Worm (Caenorhabditis elegans) whole organism, young adult: ENCODE measurements around the gene rab-21.

ENCODE experiments used
- B0336.3 ChIP-seq: fragments of 200-800 bp; sonication (Bioruptor generic); IDR thresholded peaks from 2 replicates; pipeline ENCODE4 v1.3.6; 2022; ENCODE audit warnings: missing genetic modification characterization, missing compliant biosample characterization
- F10E7.11 ChIP-seq: sonication (generic microtip); optimal IDR thresholded peaks from 2 replicates; lab custom pipeline; 2017; ENCODE audit warnings: mild to moderate bottlenecking, missing genetic modification characterization, moderate library complexity, missing compliant biosample characterization
- F55B11.4 ChIP-seq: sonication (generic microtip); optimal IDR thresholded peaks from 2 replicates; lab custom pipeline; 2016; ENCODE audit warnings: missing compliant biosample characterization, missing genetic modification characterization, borderline replicate concordance; ENCODE audit not compliant: insufficient read depth
- F57A8.1 ChIP-seq: fragments of 200-800 bp; sonication (Bioruptor generic); optimal IDR thresholded peaks from 2 replicates; lab custom pipeline; 2018; ENCODE audit warnings: mild to moderate bottlenecking, missing genetic modification characterization, moderate library complexity, missing compliant biosample characterization
- T07F8.4 ChIP-seq: sonication (generic microtip); optimal IDR thresholded peaks from 2 replicates; lab custom pipeline; 2016; ENCODE audit warnings: mild to moderate bottlenecking, missing genetic modification characterization, moderate library complexity, missing compliant biosample characterization
- T26A5.8 ChIP-seq: sonication (generic microtip); optimal IDR thresholded peaks from 2 replicates; lab custom pipeline; 2016; ENCODE audit warnings: missing genetic modification characterization, missing compliant biosample characterization
- Y56A3A.18 ChIP-seq: fragments of 200-800 bp; sonication (Bioruptor generic); IDR thresholded peaks from 2 replicates; pipeline ENCODE4 v1.3.6; 2022; ENCODE audit warnings: missing genetic modification reagents, missing genetic modification characterization, missing compliant biosample characterization
- Y67H2A.10 ChIP-seq: fragments of 200-800 bp; sonication (Bioruptor generic); conservative IDR thresholded peaks from 2 replicates; pipeline ENCODE4 v1.3.6; 2022; ENCODE audit warnings: missing genetic modification reagents, missing genetic modification characterization, missing compliant biosample characterization
- Y95B8A.8 ChIP-seq: fragments of 200-800 bp; sonication (Bioruptor generic); IDR thresholded peaks from 2 replicates; pipeline ENCODE4 v1.3.6; 2022; ENCODE audit warnings: missing genetic modification reagents, missing genetic modification characterization, missing compliant biosample characterization
- ZK185.1 ChIP-seq: sonication (generic microtip); optimal IDR thresholded peaks from 2 replicates; lab custom pipeline; 2016; ENCODE audit warnings: mild to moderate bottlenecking, missing genetic modification characterization, missing compliant biosample characterization; ENCODE audit not compliant: poor library complexity, severe bottlenecking
- atf-7 ChIP-seq: sonication (generic microtip); optimal IDR thresholded peaks from 2 replicates; lab custom pipeline; 2017; ENCODE audit warnings: mild to moderate bottlenecking, missing genetic modification characterization, missing compliant biosample characterization
- athp-1 ChIP-seq: sonication (generic microtip); optimal IDR thresholded peaks from 2 replicates; lab custom pipeline; 2017; ENCODE audit warnings: mild to moderate bottlenecking, missing genetic modification characterization, missing compliant biosample characterization
- bed-1 ChIP-seq: fragments of 200-800 bp; sonication (Bioruptor generic); IDR thresholded peaks from 2 replicates; pipeline ENCODE4 v1.3.6; 2022; ENCODE audit warnings: missing genetic modification reagents, missing genetic modification characterization, missing compliant biosample characterization
- ceh-58 ChIP-seq: fragments of 200-800 bp; sonication (Bioruptor generic); IDR thresholded peaks from 2 replicates; pipeline ENCODE4 v1.3.6; 2022; ENCODE audit warnings: missing genetic modification characterization, missing compliant biosample characterization
- dox-1 ChIP-seq: fragments of 200-800 bp; sonication (Bioruptor generic); IDR thresholded peaks from 2 replicates; pipeline ENCODE4 v1.3.6; 2022; ENCODE audit warnings: missing genetic modification reagents, missing genetic modification characterization, missing compliant biosample characterization
- egrh-3 ChIP-seq: fragments of 200-800 bp; sonication (Bioruptor generic); IDR thresholded peaks from 2 replicates; pipeline ENCODE4 v1.3.6; 2022; ENCODE audit warnings: missing genetic modification reagents, missing genetic modification characterization, missing compliant biosample characterization
- ekl-4 ChIP-seq: fragments of 200-800 bp; sonication (Bioruptor generic); IDR thresholded peaks from 2 replicates; pipeline ENCODE4 v1.3.6; 2022; ENCODE audit warnings: missing genetic modification reagents, missing genetic modification characterization, missing compliant biosample characterization
- hmg-1.2 ChIP-seq: fragments of 200-800 bp; sonication (Bioruptor generic); IDR thresholded peaks from 2 replicates; pipeline ENCODE4 v1.3.6; 2022; ENCODE audit warnings: missing genetic modification reagents, missing genetic modification characterization, missing compliant biosample characterization
- hsf-1 ChIP-seq: fragments of 200-800 bp; sonication (Bioruptor generic); IDR thresholded peaks from 2 replicates; pipeline ENCODE4 v1.3.6; 2022; ENCODE audit warnings: missing genetic modification reagents, missing genetic modification characterization, missing compliant biosample characterization
- lin-26 ChIP-seq: fragments of 200-800 bp; sonication (Bioruptor generic); IDR thresholded peaks from 2 replicates; pipeline ENCODE4 v1.3.6; 2022; ENCODE audit warnings: missing genetic modification reagents, missing genetic modification characterization, missing compliant biosample characterization
- lin-40 ChIP-seq: sonication (generic microtip); optimal IDR thresholded peaks from 2 replicates; lab custom pipeline; 2016; ENCODE audit warnings: missing genetic modification characterization, mild to moderate bottlenecking, missing compliant biosample characterization, missing genotype, missing genetic modification reagents
- lsy-27 ChIP-seq: sonication (generic microtip); optimal IDR thresholded peaks from 2 replicates; lab custom pipeline; 2017; ENCODE audit warnings: missing genetic modification characterization, mild to moderate bottlenecking, missing compliant biosample characterization, antibody characterized with exemption, missing genotype, borderline replicate concordance; ENCODE audit not compliant: insufficient read depth
- madf-10 ChIP-seq: sonication (generic microtip); optimal IDR thresholded peaks from 2 replicates; lab custom pipeline; 2016; ENCODE audit warnings: mild to moderate bottlenecking, missing genetic modification characterization, missing compliant biosample characterization
- mcd-1 ChIP-seq: fragments of 200-800 bp; sonication (Bioruptor generic); IDR thresholded peaks from 2 replicates; pipeline ENCODE4 v1.3.6; 2022; ENCODE audit warnings: missing genetic modification reagents, missing genetic modification characterization, missing compliant biosample characterization
- mel-28 ChIP-seq: sonication (generic microtip); optimal IDR thresholded peaks from 2 replicates; lab custom pipeline; 2016; ENCODE audit warnings: borderline replicate concordance, mild to moderate bottlenecking, missing genetic modification characterization, missing compliant biosample characterization
- nfya-2 ChIP-seq: fragments of 200-800 bp; sonication (Bioruptor generic); IDR thresholded peaks from 2 replicates; pipeline ENCODE4 v1.3.6; 2022; ENCODE audit warnings: missing genetic modification reagents, missing genetic modification characterization, missing compliant biosample characterization
- nfyb-1 ChIP-seq: fragments of 200-800 bp; sonication (Bioruptor generic); IDR thresholded peaks from 2 replicates; pipeline ENCODE4 v1.3.6; 2022; ENCODE audit warnings: missing genetic modification reagents, missing genetic modification characterization, missing compliant biosample characterization
- nhr-120 ChIP-seq: fragments of 200-800 bp; sonication (Bioruptor generic); IDR thresholded peaks from 2 replicates; pipeline ENCODE4 v1.3.6; 2022; ENCODE audit warnings: missing genetic modification characterization, missing compliant biosample characterization
- nhr-27 ChIP-seq: fragments of 200-800 bp; sonication (Bioruptor generic); optimal IDR thresholded peaks from 2 replicates; lab custom pipeline; 2018; ENCODE audit warnings: mild to moderate bottlenecking, missing genetic modification characterization, moderate library complexity, missing compliant biosample characterization
- snpc-1.3 ChIP-seq: sonication (generic microtip); optimal IDR thresholded peaks from 2 replicates; lab custom pipeline; 2017; ENCODE audit warnings: missing genetic modification characterization, mild to moderate bottlenecking, missing compliant biosample characterization, antibody characterized with exemption, moderate library complexity, missing genotype, missing genetic modification reagents; ENCODE audit not compliant: insufficient read depth
- unc-130 ChIP-seq: sonication (generic microtip); optimal IDR thresholded peaks from 2 replicates; lab custom pipeline; 2016; ENCODE audit warnings: missing genetic modification reagents, missing genetic modification characterization, missing compliant biosample characterization
- unc-62 ChIP-seq: fragments of 150-350 bp; optimal IDR thresholded peaks from 2 replicates; lab custom pipeline; 2014; ENCODE audit warnings: missing biosample characterization, missing genetic modification reagents, missing genetic modification characterization
- zfh-2 ChIP-seq: fragments of 200-800 bp; sonication (Bioruptor generic); conservative IDR thresholded peaks from 2 replicates; pipeline ENCODE4 v1.3.6; 2022; ENCODE audit warnings: missing genetic modification reagents, missing genetic modification characterization, missing compliant biosample characterization
- ztf-26 ChIP-seq: sonication (generic microtip); optimal IDR thresholded peaks from 2 replicates; lab custom pipeline; 2017; ENCODE audit warnings: missing genetic modification characterization, missing compliant biosample characterization
- ztf-28 ChIP-seq: fragments of 200-800 bp; sonication (Bioruptor generic); IDR thresholded peaks from 2 replicates; pipeline ENCODE4 v1.3.6; 2022; ENCODE audit warnings: missing genetic modification reagents, missing genetic modification characterization, missing compliant biosample characterization

The rab-21 gene

ce11 chrII:8698828-8699227, 16.0 kb downstream of the rab-21 start, which contains the start of gene chdh-1:
chdh-1 (minus strand) TSS chrII:8698928.
- TF ChIP-seq F10E7.11 (peak; percentile 15), lin-40 (tag; lab: Kevin White, UChicago) (no peak), snpc-1.3 (tag; lab: Kevin White, UChicago) (no peak), ceh-58 (GFP tag; lab: Robert Waterston, UW) (no peak), zfh-2 (no peak), bed-1 (GFP tag; lab: Robert Waterston, UW) (no peak), nhr-27 (no peak), ztf-26 (tag; lab: Kevin White, UChicago) (no peak)
- TF ChIP-seq, all 124 proteins: peak for 1

DNA sequence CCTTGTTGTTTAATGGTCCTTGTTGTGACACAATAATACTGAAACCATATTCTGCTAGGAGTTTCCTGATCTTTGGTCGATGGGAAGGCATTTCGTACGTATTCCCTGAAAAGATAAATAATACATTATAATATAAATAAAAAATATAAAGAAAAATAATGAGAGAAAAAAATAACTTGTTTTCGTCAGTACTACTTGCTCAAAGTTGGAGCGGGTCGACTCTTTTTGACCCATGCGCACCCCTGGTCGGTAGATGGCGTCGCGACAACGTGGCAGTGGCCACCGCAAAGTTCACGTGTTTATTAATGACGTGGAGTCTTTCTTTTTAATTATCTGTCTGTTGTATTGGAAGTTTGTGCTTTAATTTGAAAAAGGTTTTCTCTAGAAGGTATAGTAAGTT, 19.0 kb downstream of the rab-21 start, which contains the start of gene C34C6.10:
Gene C34C6.10 (minus strand): TSS at position 101 of the 400 bp plus-strand sequence.
- TF ChIP-seq nfya-2 (GFP tag; lab: Robert Waterston, UW) (no peak), hsf-1 (GFP tag; lab: Robert Waterston, UW) (no peak), Y95B8A.8 (GFP tag; lab: Robert Waterston, UW) (no peak), ZK185.1 (tag; lab: Kevin White, UChicago) (no peak), atf-7 (tag; lab: Kevin White, UChicago) (no peak), ztf-28 (no peak), T26A5.8 (no peak), madf-10 (tag; lab: Kevin White, UChicago) (no peak), athp-1 (tag; lab: Kevin White, UChicago) (no peak), F57A8.1 (GFP tag; lab: Kevin White, UChicago) (no peak), T07F8.4 (no peak), lsy-27 (tag; lab: Kevin White, UChicago) (no peak), unc-62 (GFP tag; lab: Kevin White, UChicago) (no peak), mel-28 (tag; lab: Kevin White, UChicago) (no peak), mcd-1 (GFP tag; lab: Robert Waterston, UW) (no peak), F10E7.11 (no peak), dox-1 (GFP tag; lab: Robert Waterston, UW) (no peak), ekl-4 (GFP tag; lab: Robert Waterston, UW) (no peak), Y56A3A.18 (GFP tag; lab: Robert Waterston, UW) (no peak)

DNA sequence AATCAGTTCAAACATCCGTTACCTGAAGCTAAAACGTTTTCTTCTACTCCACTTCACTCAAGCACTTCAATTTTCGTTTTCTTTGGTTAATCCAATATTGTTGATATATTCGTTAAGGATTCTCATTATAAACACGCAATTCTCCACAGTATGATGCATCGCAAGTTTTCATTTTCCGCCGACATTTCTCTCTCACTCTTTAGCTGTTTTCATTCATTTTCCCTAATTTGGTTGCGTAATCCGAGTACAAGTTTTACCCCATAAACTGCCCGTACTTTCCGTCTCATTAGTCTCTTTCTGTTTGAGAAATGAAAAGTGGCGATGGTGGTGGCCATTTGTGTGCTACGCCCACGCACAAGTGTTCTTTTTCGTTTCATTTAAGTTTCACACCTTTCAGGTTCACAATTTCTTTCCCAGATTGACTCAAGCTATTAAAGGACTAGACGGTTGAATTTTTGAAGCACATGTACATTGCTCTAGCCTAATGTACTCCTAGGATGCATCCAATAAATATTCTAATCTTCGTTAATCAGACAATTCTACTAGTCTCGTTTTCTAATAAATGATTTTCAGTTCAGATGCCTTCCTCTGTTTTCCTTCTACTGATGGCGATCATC, 23.4 kb downstream of the rab-21 start, which contains the start of gene C34C6.3:
Gene C34C6.3 (plus strand): TSS at position 567 of the 617 bp plus-strand sequence.
- TF ChIP-seq hmg-1.2 (no peak), unc-130 (GFP tag; lab: Kevin White, UChicago) (no peak), lin-26 (GFP tag; lab: Robert Waterston, UW) (no peak), ztf-26 (tag; lab: Kevin White, UChicago) (no peak), mel-28 (tag; lab: Kevin White, UChicago) (no peak), nfya-2 (GFP tag; lab: Robert Waterston, UW) (no peak)

DNA sequence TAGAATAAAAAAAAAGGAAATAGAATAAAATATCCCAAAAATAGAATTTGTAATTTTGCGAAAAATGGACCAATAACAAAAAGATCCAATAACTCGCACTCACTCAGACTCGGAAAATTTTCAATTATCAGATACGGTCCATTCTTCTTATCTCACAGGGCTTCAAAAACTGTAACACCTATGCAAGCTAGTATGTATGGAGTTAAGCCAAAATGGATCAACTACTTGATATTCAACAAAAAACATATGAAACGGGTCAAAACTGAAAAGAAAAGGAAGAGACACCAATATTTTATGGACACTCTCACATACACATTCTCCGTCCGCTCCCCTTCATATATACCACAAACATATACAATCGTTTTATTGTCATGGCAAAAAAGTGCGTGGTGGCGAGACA, 29.2 kb downstream of the rab-21 start, which contains the start of gene C34C6.9:
Gene C34C6.9 (plus strand): TSS at position 301 of the 400 bp plus-strand sequence.
- TF ChIP-seq F55B11.4 (no peak), egrh-3 (GFP tag; lab: Robert Waterston, UW) (no peak), zfh-2 (no peak), Y56A3A.18 (GFP tag; lab: Robert Waterston, UW) (no peak), nhr-120 (no peak), nfyb-1 (no peak), B0336.3 (GFP tag; lab: Robert Waterston, UW) (no peak), Y67H2A.10 (GFP tag; lab: Robert Waterston, UW) (no peak)
